Fruit fly (Drosophila melanogaster) whole organism, embryonic: ENCODE data around the gene CG44362.

ENCODE experiments used
- B-H1 ChIP-seq: fragments of 200-800 bp; sonication (Bioruptor generic); IDR thresholded peaks from 3 replicates; pipeline ENCODE4 v1.3.6; 2022; ENCODE audit warnings: missing biosample characterization, missing genetic modification characterization
- CG11398 ChIP-seq: fragments of 200-800 bp; sonication (Bioruptor generic); optimal IDR thresholded peaks from 2 replicates; lab custom pipeline; 2016; ENCODE audit warnings: missing biosample characterization, missing genetic modification characterization
- CG11560 ChIP-seq: fragments of 200-800 bp; sonication (Bioruptor generic); IDR thresholded peaks from 3 replicates; pipeline ENCODE4 v1.3.6; 2022; ENCODE audit warnings: missing biosample characterization, missing genetic modification characterization
- CG11696 ChIP-seq: fragments of 200-800 bp; sonication (Bioruptor generic); IDR thresholded peaks from 2 replicates; pipeline ENCODE4 v1.3.6; 2022; ENCODE audit warnings: missing biosample characterization, missing genetic modification characterization
- CG12219 ChIP-seq: fragments of 200-800 bp; sonication (Bioruptor generic); optimal IDR thresholded peaks from 3 replicates; lab custom pipeline; 2018; ENCODE audit warnings: missing biosample characterization, mild to moderate bottlenecking, missing genetic modification characterization
- CG12236 ChIP-seq: fragments of 200-800 bp; sonication (Bioruptor generic); optimal IDR thresholded peaks from 2 replicates; lab custom pipeline; 2016; ENCODE audit warnings: missing biosample characterization, missing genetic modification characterization
- CG12769 ChIP-seq: fragments of 200-800 bp; sonication (Bioruptor generic); optimal IDR thresholded peaks from 2 replicates; lab custom pipeline; 2019; ENCODE audit warnings: missing biosample characterization, mild to moderate bottlenecking, missing genetic modification characterization, moderate library complexity
- CG14710 ChIP-seq: fragments of 200-800 bp; sonication (Bioruptor generic); optimal IDR thresholded peaks from 3 replicates; lab custom pipeline; 2019; ENCODE audit warnings: missing biosample characterization, mild to moderate bottlenecking, missing genetic modification characterization, moderate library complexity
- CG1602 ChIP-seq: fragments of 200-800 bp; sonication (Bioruptor generic); optimal IDR thresholded peaks from 3 replicates; lab custom pipeline; 2016; ENCODE audit warnings: missing biosample characterization, missing genetic modification characterization
- CG18011 ChIP-seq: fragments of 200-800 bp; sonication (Bioruptor generic); optimal IDR thresholded peaks from 2 replicates; lab custom pipeline; 2017; ENCODE audit warnings: missing biosample characterization, missing genetic modification characterization, mild to moderate bottlenecking, moderate library complexity, missing genotype
- CG18262 ChIP-seq: fragments of 200-800 bp; optimal IDR thresholded peaks from 3 replicates; lab custom pipeline; 2019; ENCODE audit warnings: missing biosample characterization, mild to moderate bottlenecking, missing genetic modification characterization, moderate library complexity
- CG18476 ChIP-seq: fragments of 200-800 bp; sonication (Bioruptor generic); optimal IDR thresholded peaks from 2 replicates; lab custom pipeline; 2016; ENCODE audit warnings: missing biosample characterization, mild to moderate bottlenecking, missing genetic modification characterization
- CG2678 ChIP-seq: fragments of 200-800 bp; sonication (Bioruptor generic); optimal IDR thresholded peaks from 3 replicates; lab custom pipeline; 2019; ENCODE audit warnings: missing biosample characterization, mild to moderate bottlenecking, missing genetic modification characterization, moderate library complexity
- CG30020 ChIP-seq: fragments of 200-800 bp; optimal IDR thresholded peaks from 2 replicates; lab custom pipeline; 2019; ENCODE audit warnings: missing biosample characterization, mild to moderate bottlenecking, missing genetic modification characterization, moderate library complexity
- CG3407 ChIP-seq: fragments of 200-800 bp; sonication (Bioruptor generic); optimal IDR thresholded peaks from 2 replicates; lab custom pipeline; 2018; ENCODE audit warnings: missing biosample characterization, mild to moderate bottlenecking, missing genetic modification characterization
- CG5953 ChIP-seq: fragments of 200-800 bp; sonication (Bioruptor generic); IDR thresholded peaks from 2 replicates; pipeline ENCODE4 v1.3.6; 2022; ENCODE audit warnings: missing biosample characterization, missing genetic modification characterization
- CG6854 ChIP-seq: fragments of 200-800 bp; sonication (Bioruptor generic); optimal IDR thresholded peaks from 3 replicates; lab custom pipeline; 2017; ENCODE audit warnings: missing biosample characterization, mild to moderate bottlenecking, missing genetic modification characterization
- CG7357 ChIP-seq: fragments of 200-800 bp; sonication (Bioruptor generic); IDR thresholded peaks from 3 replicates; pipeline ENCODE4 v1.3.6; 2022; ENCODE audit warnings: missing biosample characterization, missing genetic modification characterization
- CG7786 ChIP-seq: fragments of 200-800 bp; sonication (Bioruptor generic); optimal IDR thresholded peaks from 2 replicates; lab custom pipeline; 2016; ENCODE audit warnings: missing biosample characterization, missing genetic modification characterization
- CG7928 ChIP-seq: fragments of 200-800 bp; sonication (Bioruptor generic); optimal IDR thresholded peaks from 2 replicates; lab custom pipeline; 2017; ENCODE audit warnings: missing biosample characterization, mild to moderate bottlenecking, missing genetic modification characterization
- CG9609 ChIP-seq: fragments of 200-800 bp; sonication (Bioruptor generic); optimal IDR thresholded peaks from 3 replicates; lab custom pipeline; 2016; ENCODE audit warnings: missing biosample characterization, missing genetic modification characterization
- CkIIα-i1 ChIP-seq: fragments of 200-800 bp; sonication (Bioruptor generic); IDR thresholded peaks from 2 replicates; pipeline ENCODE4 v1.3.6; 2022; ENCODE audit warnings: missing biosample characterization, missing genetic modification characterization
- Ets65A ChIP-seq: fragments of 200-800 bp; sonication (Bioruptor generic); peaks from one replicate; lab custom pipeline; 2016; ENCODE audit warnings: missing biosample characterization, missing genetic modification characterization
- HLH54F ChIP-seq: fragments of 200-800 bp; sonication (Bioruptor generic); optimal IDR thresholded peaks from 3 replicates; lab custom pipeline; 2016; ENCODE audit warnings: missing biosample characterization, missing genetic modification characterization
- Hand ChIP-seq: fragments of 200-800 bp; sonication (Bioruptor generic); optimal IDR thresholded peaks from 2 replicates; lab custom pipeline; 2017; ENCODE audit warnings: mild to moderate bottlenecking, missing biosample characterization, missing genetic modification reagents, missing genetic modification characterization
- Lhr ChIP-seq: fragments of 200-800 bp; sonication (Bioruptor generic); optimal IDR thresholded peaks from 3 replicates; lab custom pipeline; 2017; ENCODE audit warnings: mild to moderate bottlenecking, missing biosample characterization, missing genetic modification reagents, missing genetic modification characterization
- Lim3 ChIP-seq: fragments of 200-800 bp; sonication (Bioruptor generic); IDR thresholded peaks from 2 replicates; pipeline ENCODE4 v1.3.6; 2022; ENCODE audit warnings: missing biosample characterization, missing genetic modification characterization
- MBD-R2 ChIP-seq: fragments of 200-800 bp; sonication (Bioruptor generic); IDR thresholded peaks from 2 replicates; pipeline ENCODE4 v1.3.6; 2022; ENCODE audit warnings: missing biosample characterization, missing genetic modification characterization
- MESR4 ChIP-seq: fragments of 200-800 bp; sonication (Bioruptor generic); optimal IDR thresholded peaks from 2 replicates; lab custom pipeline; 2018; ENCODE audit warnings: missing biosample characterization, mild to moderate bottlenecking, missing genetic modification characterization, moderate library complexity
- MTF-1 ChIP-seq: fragments of 200-800 bp; sonication (Bioruptor generic); optimal IDR thresholded peaks from 2 replicates; lab custom pipeline; 2018; ENCODE audit warnings: missing biosample characterization, mild to moderate bottlenecking, missing genetic modification characterization, borderline replicate concordance
- NfI ChIP-seq: fragments of 200-800 bp; sonication (Bioruptor generic); optimal IDR thresholded peaks from 3 replicates; lab custom pipeline; 2018; ENCODE audit warnings: missing biosample characterization, mild to moderate bottlenecking, missing genetic modification characterization, moderate library complexity
- Six4 ChIP-seq: fragments of 200-800 bp; sonication (Bioruptor generic); optimal IDR thresholded peaks from 2 replicates; lab custom pipeline; 2016; ENCODE audit warnings: missing biosample characterization, missing genetic modification characterization
- Vsx1 ChIP-seq: fragments of 200-800 bp; sonication (Bioruptor generic); optimal IDR thresholded peaks from 2 replicates; lab custom pipeline; 2017; ENCODE audit warnings: missing biosample characterization, mild to moderate bottlenecking, missing genetic modification characterization, missing genetic modification reagents
- YL-1 ChIP-seq: fragments of 200-800 bp; sonication (Bioruptor generic); optimal IDR thresholded peaks from 3 replicates; lab custom pipeline; 2017; ENCODE audit warnings: missing biosample characterization, mild to moderate bottlenecking, missing genetic modification characterization
- al ChIP-seq: fragments of 200-800 bp; sonication (Bioruptor generic); IDR thresholded peaks from 2 replicates; pipeline ENCODE4 v1.3.6; 2022; ENCODE audit warnings: missing biosample characterization, missing genetic modification characterization
- bab2 ChIP-seq: fragments of 200-800 bp; sonication (Bioruptor generic); optimal IDR thresholded peaks from 2 replicates; lab custom pipeline; 2016; ENCODE audit warnings: missing biosample characterization, missing genetic modification characterization
- ci ChIP-seq: fragments of 200-800 bp; sonication (Bioruptor generic); IDR thresholded peaks from 3 replicates; pipeline ENCODE4 v1.3.6; 2022; ENCODE audit warnings: missing biosample characterization, missing genetic modification characterization
- cwo ChIP-seq: fragments of 200-800 bp; sonication (Bioruptor generic); optimal IDR thresholded peaks from 3 replicates; lab custom pipeline; 2017; ENCODE audit warnings: missing biosample characterization, missing genetic modification characterization, mild to moderate bottlenecking, moderate library complexity, missing genetic modification reagents
- gce ChIP-seq: fragments of 200-800 bp; sonication (Bioruptor generic); IDR thresholded peaks from 3 replicates; pipeline ENCODE4 v1.3.6; 2022; ENCODE audit warnings: missing biosample characterization, missing genetic modification characterization
- gcm2 ChIP-seq: fragments of 200-800 bp; sonication (Bioruptor generic); optimal IDR thresholded peaks from 2 replicates; lab custom pipeline; 2016; ENCODE audit warnings: missing biosample characterization, missing genetic modification characterization
- grau ChIP-seq: fragments of 200-800 bp; optimal IDR thresholded peaks from 3 replicates; lab custom pipeline; 2019; ENCODE audit warnings: missing biosample characterization, mild to moderate bottlenecking, missing genetic modification characterization, moderate library complexity
- hkb ChIP-seq, 2 experiments: fragments of 200-800 bp in 1 of 2; fragments of >200 bp in 1 of 2; sonication (Bioruptor generic) in 1 of 2; IDR thresholded peaks in 1 of 2; optimal IDR thresholded peaks in 1 of 2; 2 replicates each; pipeline versions ENCODE4 v1.3.6 to Lab custom; 2017 to 2022; ENCODE audit warnings: missing biosample characterization in 1 of 2, missing genetic modification characterization in 1 of 2
- kni ChIP-seq: fragments of 200-800 bp; sonication (Bioruptor generic); optimal IDR thresholded peaks from 3 replicates; lab custom pipeline; 2017; ENCODE audit warnings: mild to moderate bottlenecking, missing biosample characterization, missing genetic modification reagents, missing genetic modification characterization
- lmd ChIP-seq: fragments of 200-800 bp; sonication (Bioruptor generic); IDR thresholded peaks from 2 replicates; pipeline ENCODE4 v1.3.6; 2022; ENCODE audit warnings: missing biosample characterization, missing genetic modification characterization
- pan ChIP-seq, 4 experiments: fragments of >200 bp in 3 of 4; fragments of 200-800 bp in 1 of 4; sonication (Bioruptor generic) in 1 of 4; optimal IDR thresholded peaks in 3 of 4; IDR thresholded peaks in 1 of 4; 2 replicates each; pipeline versions ENCODE4 v1.3.6 to Lab custom; 2017 to 2022; ENCODE audit warnings: missing biosample characterization in 2 of 4, missing genetic modification characterization in 2 of 4, mixed read lengths in 1 of 4
- phol ChIP-seq: fragments of 200-800 bp; sonication (Bioruptor generic); optimal IDR thresholded peaks from 3 replicates; lab custom pipeline; 2018; ENCODE audit warnings: missing biosample characterization, mild to moderate bottlenecking, missing genetic modification characterization, moderate library complexity
- slou ChIP-seq: fragments of 200-800 bp; sonication (Bioruptor generic); optimal IDR thresholded peaks from 3 replicates; lab custom pipeline; 2016; ENCODE audit warnings: missing biosample characterization, missing genetic modification characterization
- sqz ChIP-seq: fragments of 200-800 bp; sonication (Bioruptor generic); optimal IDR thresholded peaks from 3 replicates; lab custom pipeline; 2018; ENCODE audit warnings: missing biosample characterization, mild to moderate bottlenecking, missing genetic modification characterization
- tna ChIP-seq: fragments of 200-800 bp; sonication (Bioruptor generic); IDR thresholded peaks from 2 replicates; pipeline ENCODE4 v1.3.6; 2022; ENCODE audit warnings: missing biosample characterization, missing genetic modification characterization; ENCODE audit not compliant: partially characterized antibody

CG44362 gene

dm6 chr3L:11408282-11409047 lies 11.1 kb downstream of the CG44362 start (continued):
- peak; percentile 35 for TF ChIP-seq CG7786 (GFP tag; lab: Kevin White, UChicago)
- no peak for TF ChIP-seq CG12236 (GFP tag; lab: Kevin White, UChicago)
- no peak for TF ChIP-seq MESR4 (GFP tag; lab: Kevin White, UChicago)
- no peak for TF ChIP-seq CG7357 (GFP tag; lab: Robert Waterston, UW)
- no peak for TF ChIP-seq pan (optimal IDR thresholded peaks at IDR 0.05; lab: Kevin White, UChicago)
- TF ChIP-seq pan (GFP tag; optimal IDR thresholded peaks at IDR 0.05 in 1 of 2, IDR thresholded peaks at IDR 0.05 in 1 of 2): no peak
- TF ChIP-seq slou (GFP tag; lab: Kevin White, UChicago): peak; percentile 15
- peak; percentile 64 for TF ChIP-seq phol (tag; lab: Kevin White, UChicago)
- TF ChIP-seq Vsx1 (GFP tag; lab: Kevin White, UChicago): no peak
- TF ChIP-seq CG9609 (GFP tag; lab: Kevin White, UChicago): peak; percentile 38
- TF ChIP-seq tna (GFP tag; lab: Robert Waterston, UW): no peak
- no peak for TF ChIP-seq gce (GFP tag; lab: Robert Waterston, UW)
- no peak for TF ChIP-seq gcm2
- TF ChIP-seq cwo (GFP tag; lab: Kevin White, UChicago): no peak
- peak; percentile 29; the same call in 1 of the 2 replicates for TF ChIP-seq lmd (GFP tag; lab: Robert Waterston, UW)
- peak; percentile 57; the same call in 2 of the 3 replicates for TF ChIP-seq ci
- TF ChIP-seq CG12219 (GFP tag; lab: Kevin White, UChicago): no peak
- TF ChIP-seq sqz (GFP tag; lab: Kevin White, UChicago): peak; percentile 0
- TF ChIP-seq YL-1 (GFP tag; lab: Kevin White, UChicago): no peak
- TF ChIP-seq hkb (optimal IDR thresholded peaks at IDR 0.05; lab: Kevin White, UChicago): no peak
- TF ChIP-seq hkb (GFP tag; IDR thresholded peaks at IDR 0.05; lab: Robert Waterston, UW): no peak
- TF ChIP-seq bab2 (GFP tag; lab: Kevin White, UChicago): peak; percentile 51
- TF ChIP-seq CG7928 (GFP tag; lab: Kevin White, UChicago): no peak
- TF ChIP-seq grau (tag; lab: Kevin White, UChicago): peak; percentile 34
- no peak for TF ChIP-seq MTF-1
- no peak for TF ChIP-seq CG1602 (GFP tag; lab: Kevin White, UChicago)
- no peak for TF ChIP-seq HLH54F (GFP tag; lab: Kevin White, UChicago)
- TF ChIP-seq MBD-R2 (GFP tag; lab: Robert Waterston, UW): no peak
- no peak for TF ChIP-seq Hand
- TF ChIP-seq CG11696 (GFP tag; lab: Robert Waterston, UW): no peak
- TF ChIP-seq kni (GFP tag; lab: Kevin White, UChicago): no peak
- no peak for TF ChIP-seq CG3407 (GFP tag; lab: Kevin White, UChicago)
- TF ChIP-seq Six4 (GFP tag; lab: Kevin White, UChicago): peak; percentile 39
- peak; percentile 38 for TF ChIP-seq CG14710 (tag; lab: Kevin White, UChicago)
- TF ChIP-seq al (GFP tag; lab: Robert Waterston, UW): no peak
- TF ChIP-seq B-H1 (GFP tag; lab: Robert Waterston, UW): no peak
- TF ChIP-seq CG6854: no peak
- no peak for TF ChIP-seq CkIIα-i1
- TF ChIP-seq CG18476 (GFP tag; lab: Kevin White, UChicago): peak; percentile 17
- TF ChIP-seq Lim3 (GFP tag; lab: Robert Waterston, UW): no peak
- TF ChIP-seq Ets65A (GFP tag; lab: Kevin White, UChicago): no peak
- no peak for TF ChIP-seq Lhr (GFP tag; lab: Kevin White, UChicago)
- TF ChIP-seq CG2678: peak; percentile 49
- peak; percentile 56 for TF ChIP-seq CG18262 (tag; lab: Kevin White, UChicago)
- TF ChIP-seq CG18011 (GFP tag; lab: Kevin White, UChicago): no peak
- no peak for TF ChIP-seq CG30020 (tag; lab: Kevin White, UChicago)
- no peak for TF ChIP-seq CG11398 (GFP tag; lab: Kevin White, UChicago)
- peak; percentile 63 for TF ChIP-seq CG12769 (tag; lab: Kevin White, UChicago)
- no peak for TF ChIP-seq CG11560 (tag; lab: Robert Waterston, UW)
- TF ChIP-seq CG5953 (GFP tag; lab: Robert Waterston, UW): no peak
- TF ChIP-seq NfI (GFP tag; lab: Kevin White, UChicago): no peak
